Fruit fly (Drosophila melanogaster): ENCODE data around the gene sordd1.
A peak's percentile ranks its signal among the peaks of the same experiment; 100 is the strongest.

sordd1 gene

DNA sequence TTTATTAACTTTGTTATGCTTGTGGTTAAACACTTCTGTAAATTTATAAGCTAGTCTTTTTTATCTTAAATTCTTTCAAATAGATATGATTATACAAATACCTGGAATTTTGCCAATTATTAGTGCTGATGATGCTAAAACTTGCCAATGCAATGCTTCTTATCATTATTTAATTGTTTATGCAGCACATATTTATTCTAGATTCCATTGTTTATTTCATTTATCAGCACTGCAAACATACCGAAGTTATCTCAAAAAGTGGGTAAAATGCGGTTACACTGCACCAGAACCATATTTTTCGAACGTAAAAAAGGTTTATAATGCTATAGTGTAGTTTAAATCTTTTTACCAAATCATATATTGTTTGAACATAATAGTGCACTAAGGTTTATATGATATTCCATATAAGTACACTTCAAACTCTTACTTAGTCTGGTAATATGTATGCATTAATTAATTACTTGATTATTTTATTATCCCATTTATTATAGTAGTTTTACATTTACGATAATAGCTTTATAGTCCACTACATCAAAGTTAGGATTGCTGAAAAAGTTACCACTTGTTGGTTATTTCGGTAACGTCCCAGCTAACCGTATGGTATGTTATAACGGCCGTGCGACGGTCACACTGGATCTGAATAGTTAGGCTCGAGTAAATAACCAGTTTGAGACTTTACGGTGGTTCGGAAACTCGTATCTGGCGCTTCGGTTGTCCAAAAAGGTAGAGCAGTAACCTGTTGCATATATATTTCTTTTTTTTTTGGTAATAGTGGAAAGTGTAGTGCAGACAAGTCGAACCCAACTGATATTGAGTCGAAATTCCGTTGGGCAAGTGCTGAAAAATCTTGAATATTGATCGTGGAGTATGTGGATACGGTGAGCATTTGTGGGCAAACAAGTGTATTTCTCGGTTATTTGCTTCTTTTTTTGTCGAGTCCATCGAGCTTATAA is 7.3 kb downstream of the sordd1 start, which contains the start of gene Rhp (continued):
- TF ChIP-seq wdn (GFP tag; IDR thresholded peaks at IDR 0.05) = no peak
- peak; percentile 73 for TF ChIP-seq CG1603 (tag; optimal IDR thresholded peaks at IDR 0.05)
- TF ChIP-seq CG42726 (GFP tag; IDR thresholded peaks at IDR 0.05; ENCODE audit: partially characterized antibody) = no peak
- TF ChIP-seq CG10565 (GFP tag; optimal IDR thresholded peaks at IDR 0.05) = no peak
- TF ChIP-seq Elba2 (GFP tag; optimal IDR thresholded peaks at IDR 0.05) = no peak
- TF ChIP-seq B-H1 (GFP tag; IDR thresholded peaks at IDR 0.05) = no peak; the same call in 2 of the 3 replicates
- TF ChIP-seq CG18764 (GFP tag; optimal IDR thresholded peaks at IDR 0.05) = peak; percentile 17
- no peak for TF ChIP-seq Ravus (GFP tag; IDR thresholded peaks at IDR 0.05)
- TF ChIP-seq Tbp (GFP tag; optimal IDR thresholded peaks at IDR 0.05) = no peak
- TF ChIP-seq Fer1 (GFP tag; optimal IDR thresholded peaks at IDR 0.05) = peak; percentile 66
- TF ChIP-seq chm (GFP tag; IDR thresholded peaks at IDR 0.05) = no peak
- no peak for TF ChIP-seq dm (GFP tag; optimal IDR thresholded peaks at IDR 0.05)
- TF ChIP-seq zfh1 (GFP tag; IDR thresholded peaks at IDR 0.05) = no peak; the same call in 2 of the 3 replicates
- TF ChIP-seq CG33213 (GFP tag; optimal IDR thresholded peaks at IDR 0.05) = no peak
- peak; percentile 57 for TF ChIP-seq dmrt11E (tag; optimal IDR thresholded peaks at IDR 0.05)
- TF ChIP-seq CG3163 (GFP tag; optimal IDR thresholded peaks at IDR 0.05) = no peak
- TF ChIP-seq CG17802 (tag; optimal IDR thresholded peaks at IDR 0.05) = no peak
- TF ChIP-seq CG34376 (GFP tag; optimal IDR thresholded peaks at IDR 0.05) = no peak
- TF ChIP-seq Ets65A (GFP tag) = no peak
- no peak for TF ChIP-seq luna (GFP tag; optimal IDR thresholded peaks at IDR 0.05)
- TF ChIP-seq CG12942 (GFP tag; optimal IDR thresholded peaks at IDR 0.05) = no peak
- no peak for TF ChIP-seq Hey (tag; optimal IDR thresholded peaks at IDR 0.05)
- TF ChIP-seq dimm (GFP tag; IDR thresholded peaks at IDR 0.05) = no peak
- peak; percentile 49 for TF ChIP-seq nerfin-1 (tag; optimal IDR thresholded peaks at IDR 0.05)
- TF ChIP-seq CG2202 (tag; optimal IDR thresholded peaks at IDR 0.05) = peak; percentile 39
- TF ChIP-seq disco-r (GFP tag; optimal IDR thresholded peaks at IDR 0.05) = no peak
- no peak for TF ChIP-seq ham (GFP tag; IDR thresholded peaks at IDR 0.05)
- TF ChIP-seq ase (GFP tag; IDR thresholded peaks at IDR 0.05) = no peak
- TF ChIP-seq z (GFP tag; IDR thresholded peaks at IDR 0.05) = no peak
- no peak for TF ChIP-seq CG34422 (GFP tag; IDR thresholded peaks at IDR 0.05)
- TF ChIP-seq lilli (GFP tag; optimal IDR thresholded peaks at IDR 0.05) = no peak
- TF ChIP-seq kah (GFP tag; optimal IDR thresholded peaks at IDR 0.05) = peak; percentile 36
- no peak for TF ChIP-seq Hr3 (GFP tag; optimal IDR thresholded peaks at IDR 0.05)
- no peak for TF ChIP-seq Mrtf (GFP tag; IDR thresholded peaks at IDR 0.05)
- TF ChIP-seq CG14965 (GFP tag; optimal IDR thresholded peaks at IDR 0.05; ENCODE audit: borderline replicate concordance) = no peak
- no peak for TF ChIP-seq CG18011 (GFP tag; optimal IDR thresholded peaks at IDR 0.05)
- peak; percentile 37 for TF ChIP-seq pzg (GFP tag; optimal IDR thresholded peaks at IDR 0.05)
- peak; percentile 31; the same call in 1 of the 3 replicates for TF ChIP-seq ci (GFP tag; IDR thresholded peaks at IDR 0.05)
- no peak for TF ChIP-seq CG14667 (GFP tag; IDR thresholded peaks at IDR 0.05)
- peak; percentile 36 for TF ChIP-seq CG9727 (GFP tag; optimal IDR thresholded peaks at IDR 0.05)
- no peak for TF ChIP-seq crol (GFP tag; IDR thresholded peaks at IDR 0.05)
- no peak for TF ChIP-seq CG6654 (GFP tag; optimal IDR thresholded peaks at IDR 0.05)
- peak; percentile 31 for TF ChIP-seq caup (GFP tag; optimal IDR thresholded peaks at IDR 0.05; ENCODE audit: severe bottlenecking)
- TF ChIP-seq Usf (GFP tag; optimal IDR thresholded peaks at IDR 0.05) = no peak
- peak; percentile 19 for TF ChIP-seq Myb (GFP tag; optimal IDR thresholded peaks at IDR 0.05)
- TF ChIP-seq Gug (GFP tag; IDR thresholded peaks at IDR 0.05) = no peak
- peak in 1 of 3 experiments; percentile 23 for TF ChIP-seq lola (GFP tag; optimal IDR thresholded peaks at IDR 0.05)
- TF ChIP-seq CG17328 (GFP tag; IDR thresholded peaks at IDR 0.05) = no peak; the same call in 1 of the 2 replicates
- no peak for TF ChIP-seq CG10654 (GFP tag; optimal IDR thresholded peaks at IDR 0.05)
